Fruit fly (Drosophila melanogaster) whole organism, embryonic: Measurements from ENCODE around the gene CG34307.

Experiments used
- Asciz ChIP-seq: fragments of 200-800 bp; sonication (Bioruptor generic); optimal IDR thresholded peaks from 2 replicates; lab custom pipeline; 2017; ENCODE audit warnings: missing biosample characterization, mild to moderate bottlenecking, missing genetic modification characterization, missing genetic modification reagents
- Bgb ChIP-seq: fragments of 200-800 bp; sonication (Bioruptor generic); IDR thresholded peaks from 2 replicates; pipeline ENCODE4 v1.3.6; 2022; ENCODE audit warnings: missing biosample characterization, missing genetic modification characterization; ENCODE audit not compliant: partially characterized antibody
- CG13296 ChIP-seq: fragments of 200-800 bp; sonication (Bioruptor generic); optimal IDR thresholded peaks from 3 replicates; lab custom pipeline; 2018; ENCODE audit warnings: missing biosample characterization, mild to moderate bottlenecking, missing genetic modification characterization
- CG13424 ChIP-seq: fragments of 200-800 bp; sonication (Bioruptor generic); optimal IDR thresholded peaks from 2 replicates; lab custom pipeline; 2019; ENCODE audit warnings: missing biosample characterization, mild to moderate bottlenecking, missing genetic modification characterization, moderate library complexity
- CG15601 ChIP-seq: fragments of 200-800 bp; sonication (Bioruptor generic); optimal IDR thresholded peaks from 3 replicates; lab custom pipeline; 2019; ENCODE audit warnings: missing biosample characterization, mild to moderate bottlenecking, missing genetic modification characterization, moderate library complexity
- CG18619 ChIP-seq: fragments of 200-800 bp; sonication (Bioruptor generic); optimal IDR thresholded peaks from 3 replicates; lab custom pipeline; 2017; ENCODE audit warnings: missing biosample characterization, mild to moderate bottlenecking, missing genetic modification characterization
- CG30403 ChIP-seq: fragments of 200-800 bp; sonication (Bioruptor generic); optimal IDR thresholded peaks from 3 replicates; lab custom pipeline; 2016; ENCODE audit warnings: missing biosample characterization, missing genetic modification characterization
- CG33213 ChIP-seq: fragments of 200-800 bp; sonication (Bioruptor generic); optimal IDR thresholded peaks from 3 replicates; lab custom pipeline; 2016; ENCODE audit warnings: missing biosample characterization, missing genetic modification characterization
- CG3726 ChIP-seq: fragments of 200-800 bp; sonication (Bioruptor generic); IDR thresholded peaks from 3 replicates; pipeline ENCODE4, ENCODE4 v1.3.6; 2022; ENCODE audit warnings: missing biosample characterization, missing genetic modification characterization
- CG4360 ChIP-seq: fragments of 200-800 bp; sonication (Bioruptor generic); IDR thresholded peaks from 2 replicates; pipeline ENCODE4 v1.3.6; 2022; ENCODE audit warnings: missing biosample characterization, missing genetic modification characterization
- CG4424 ChIP-seq: fragments of 200-800 bp; sonication (Bioruptor generic); optimal IDR thresholded peaks from 3 replicates; lab custom pipeline; 2016; ENCODE audit warnings: missing biosample characterization, missing genetic modification characterization
- CG7928 ChIP-seq: fragments of 200-800 bp; sonication (Bioruptor generic); optimal IDR thresholded peaks from 2 replicates; lab custom pipeline; 2017; ENCODE audit warnings: missing biosample characterization, mild to moderate bottlenecking, missing genetic modification characterization
- CG7963 ChIP-seq: fragments of 200-800 bp; sonication (Bioruptor generic); IDR thresholded peaks from 3 replicates; pipeline ENCODE4 v1.3.6; 2022; ENCODE audit warnings: missing biosample characterization, missing genetic modification characterization; ENCODE audit not compliant: partially characterized antibody
- CG9817 ChIP-seq: fragments of 200-800 bp; sonication (Bioruptor generic); optimal IDR thresholded peaks from 2 replicates; lab custom pipeline; 2018; ENCODE audit warnings: missing biosample characterization, mild to moderate bottlenecking, missing genetic modification characterization, moderate library complexity
- CG9932 ChIP-seq: fragments of 200-800 bp; sonication (Bioruptor generic); IDR thresholded peaks from 2 replicates; pipeline ENCODE4 v1.3.6; 2022; ENCODE audit warnings: missing biosample characterization, missing genetic modification characterization
- CHES-1-like ChIP-seq: fragments of 200-800 bp; sonication (Bioruptor generic); optimal IDR thresholded peaks from 2 replicates; lab custom pipeline; 2016; ENCODE audit warnings: missing biosample characterization, missing genetic modification characterization
- CrebB ChIP-seq: fragments of 200-800 bp; sonication (Bioruptor generic); optimal IDR thresholded peaks from 3 replicates; lab custom pipeline; 2018; ENCODE audit warnings: missing biosample characterization, mild to moderate bottlenecking, missing genetic modification characterization
- Doc3 ChIP-seq: fragments of 200-800 bp; sonication (Bioruptor generic); IDR thresholded peaks from 3 replicates; pipeline ENCODE4 v1.3.6; 2022; ENCODE audit warnings: missing biosample characterization, missing genetic modification characterization; ENCODE audit not compliant: partially characterized antibody
- Ets97D ChIP-seq: fragments of 200-800 bp; sonication (Bioruptor generic); optimal IDR thresholded peaks from 3 replicates; lab custom pipeline; 2016; ENCODE audit warnings: missing biosample characterization, missing genetic modification characterization
- HLH3B ChIP-seq: fragments of 200-800 bp; sonication (Bioruptor generic); IDR thresholded peaks from 2 replicates; pipeline ENCODE4 v1.3.6; 2022; ENCODE audit warnings: missing biosample characterization, missing genetic modification characterization
- Hsf ChIP-seq: fragments of 200-800 bp; sonication (Bioruptor generic); optimal IDR thresholded peaks from 3 replicates; lab custom pipeline; 2016; ENCODE audit warnings: missing biosample characterization, missing genetic modification characterization
- Lhr ChIP-seq: fragments of 200-800 bp; sonication (Bioruptor generic); optimal IDR thresholded peaks from 3 replicates; lab custom pipeline; 2017; ENCODE audit warnings: mild to moderate bottlenecking, missing biosample characterization, missing genetic modification reagents, missing genetic modification characterization
- MESR4 ChIP-seq: fragments of 200-800 bp; sonication (Bioruptor generic); optimal IDR thresholded peaks from 2 replicates; lab custom pipeline; 2018; ENCODE audit warnings: missing biosample characterization, mild to moderate bottlenecking, missing genetic modification characterization, moderate library complexity
- Meics ChIP-seq: fragments of 200-800 bp; sonication (Bioruptor generic); optimal IDR thresholded peaks from 2 replicates; lab custom pipeline; 2017; ENCODE audit warnings: missing biosample characterization, mild to moderate bottlenecking, missing genetic modification characterization
- Nf-YC ChIP-seq: fragments of 200-800 bp; optimal IDR thresholded peaks from 3 replicates; lab custom pipeline; 2019; ENCODE audit warnings: missing biosample characterization, mild to moderate bottlenecking, missing genetic modification characterization, moderate library complexity
- Oli ChIP-seq: fragments of 200-800 bp; sonication (Bioruptor generic); optimal IDR thresholded peaks from 2 replicates; lab custom pipeline; 2018; ENCODE audit warnings: missing biosample characterization, mild to moderate bottlenecking, missing genetic modification characterization, moderate library complexity
- Sin3A ChIP-seq: fragments of >200 bp; optimal IDR thresholded peaks from 2 replicates; lab custom pipeline; 2018
- abd-A ChIP-seq: fragments of 200-800 bp; sonication (Bioruptor generic); optimal IDR thresholded peaks from 3 replicates; lab custom pipeline; 2019; ENCODE audit warnings: missing biosample characterization, mild to moderate bottlenecking, missing genetic modification characterization, moderate library complexity
- bigmax ChIP-seq: fragments of 200-800 bp; sonication (Bioruptor generic); optimal IDR thresholded peaks from 2 replicates; lab custom pipeline; 2018; ENCODE audit warnings: missing biosample characterization, mild to moderate bottlenecking, missing genetic modification characterization
- cato ChIP-seq: fragments of 200-800 bp; sonication (Bioruptor generic); optimal IDR thresholded peaks from 2 replicates; lab custom pipeline; 2016; ENCODE audit warnings: missing biosample characterization, missing genetic modification characterization, borderline replicate concordance
- crp ChIP-seq, 2 experiments: fragments of 200-800 bp; sonication (Bioruptor generic); optimal IDR thresholded peaks; 2 replicates in 1 of 2; 3 replicates in 1 of 2; lab custom pipeline; 2017; ENCODE audit warnings: missing biosample characterization in 2 of 2, missing genetic modification characterization in 2 of 2, mild to moderate bottlenecking in 1 of 2, moderate library complexity in 1 of 2
- fd102C ChIP-seq: fragments of 200-800 bp; sonication (Bioruptor generic); optimal IDR thresholded peaks from 2 replicates; lab custom pipeline; 2018; ENCODE audit warnings: missing biosample characterization, mild to moderate bottlenecking, missing genetic modification characterization, moderate library complexity
- h ChIP-seq: fragments of >200 bp; optimal IDR thresholded peaks from 2 replicates; lab custom pipeline; 2017
- inv ChIP-seq: fragments of 200-800 bp; sonication (Bioruptor generic); IDR thresholded peaks from 2 replicates; pipeline ENCODE4 v1.3.6; 2022; ENCODE audit warnings: missing biosample characterization, missing genetic modification characterization; ENCODE audit not compliant: partially characterized antibody
- jigr1 ChIP-seq: fragments of 200-800 bp; sonication (Bioruptor generic); IDR thresholded peaks from 3 replicates; pipeline ENCODE4 v1.3.6; 2022; ENCODE audit warnings: missing biosample characterization, missing genetic modification characterization
- nerfin-1 ChIP-seq: fragments of 200-800 bp; sonication (Bioruptor generic); optimal IDR thresholded peaks from 3 replicates; lab custom pipeline; 2019; ENCODE audit warnings: missing biosample characterization, mild to moderate bottlenecking, missing genetic modification characterization, moderate library complexity
- pita ChIP-seq: fragments of 200-800 bp; sonication (Bioruptor generic); optimal IDR thresholded peaks from 2 replicates; lab custom pipeline; 2017; ENCODE audit warnings: missing biosample characterization, mild to moderate bottlenecking, missing genetic modification characterization
- pnt ChIP-seq: fragments of 200-800 bp; sonication (Bioruptor generic); optimal IDR thresholded peaks from 3 replicates; lab custom pipeline; 2016; ENCODE audit warnings: missing biosample characterization, missing genetic modification characterization
- prd ChIP-seq, 3 experiments: fragments of >200 bp in 2 of 3; fragments of 200-800 bp in 1 of 3; sonication (Bioruptor generic) in 1 of 3; optimal IDR thresholded peaks in 2 of 3; IDR thresholded peaks in 1 of 3; 2 replicates in 2 of 3; 3 replicates in 1 of 3; pipeline versions ENCODE4 v1.3.6 to Lab custom; 2017 to 2022; ENCODE audit warnings: missing biosample characterization in 1 of 3, missing genetic modification characterization in 1 of 3
- schlank ChIP-seq: fragments of 200-800 bp; sonication (Bioruptor generic); optimal IDR thresholded peaks from 2 replicates; lab custom pipeline; 2018; ENCODE audit warnings: missing biosample characterization, mild to moderate bottlenecking, missing genetic modification characterization
- sens ChIP-seq: fragments of 200-800 bp; sonication (Bioruptor generic); peaks from one replicate; lab custom pipeline; 2016; ENCODE audit warnings: missing biosample characterization, missing genetic modification characterization
- stc ChIP-seq: fragments of 200-800 bp; sonication (Bioruptor generic); IDR thresholded peaks from 2 replicates; pipeline ENCODE4 v1.3.6; 2022; ENCODE audit warnings: missing biosample characterization, missing genetic modification characterization
- stwl ChIP-seq: fragments of 200-800 bp; sonication (Bioruptor generic); optimal IDR thresholded peaks from 3 replicates; lab custom pipeline; 2018; ENCODE audit warnings: missing biosample characterization, mild to moderate bottlenecking, missing genetic modification characterization, moderate library complexity
- sug ChIP-seq: fragments of 200-800 bp; optimal IDR thresholded peaks from 2 replicates; lab custom pipeline; 2019; ENCODE audit warnings: missing biosample characterization, mild to moderate bottlenecking, missing genetic modification characterization, moderate library complexity
- trem ChIP-seq: fragments of 200-800 bp; optimal IDR thresholded peaks from 3 replicates; lab custom pipeline; 2019; ENCODE audit warnings: missing biosample characterization, mild to moderate bottlenecking, missing genetic modification characterization, moderate library complexity
- yki ChIP-seq: fragments of >200 bp; optimal IDR thresholded peaks from 3 replicates; lab custom pipeline; 2018

The CG34307 gene

DNA sequence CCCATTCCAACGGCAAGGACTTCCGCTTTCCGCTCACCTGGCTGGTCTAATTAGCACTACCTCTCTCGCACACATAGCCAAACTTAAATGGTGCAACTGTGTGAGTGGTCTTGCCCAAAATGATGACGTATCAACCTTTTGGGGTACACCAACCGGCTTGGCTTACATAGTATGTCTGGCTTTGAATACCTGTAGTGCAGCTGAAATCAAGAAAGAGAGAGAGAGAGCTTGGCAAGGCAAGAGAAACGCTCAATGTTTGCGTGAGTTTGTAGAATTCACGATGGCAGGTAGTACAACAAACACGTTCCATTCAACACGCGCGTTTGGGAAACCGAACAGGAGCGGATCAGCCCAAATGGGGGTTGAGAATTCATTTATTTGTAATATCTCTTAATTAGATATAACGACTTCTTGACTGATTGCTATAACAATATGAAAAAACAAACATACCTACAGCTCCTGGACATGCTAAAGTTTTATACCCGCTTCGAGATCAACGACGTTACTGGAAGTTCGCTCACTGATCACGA, 9.3 kb upstream of the CG34307 start (continued):
- TF ChIP-seq Lhr (GFP tag; lab: Kevin White, UChicago) (no peak), CG3726 (GFP tag; lab: Robert Waterston, UW) (no peak), Oli (tag; lab: Kevin White, UChicago) (peak; percentile 32), stwl (tag; lab: Kevin White, UChicago) (no peak), CG13424 (tag; lab: Kevin White, UChicago) (no peak), CG30403 (peak; percentile 35), yki (lab: Kevin White, UChicago) (no peak), MESR4 (GFP tag; lab: Kevin White, UChicago) (no peak), CG7928 (no peak), trem (tag; lab: Kevin White, UChicago) (no peak), CG18619 (GFP tag; lab: Kevin White, UChicago) (no peak), CrebB (tag; lab: Kevin White, UChicago) (no peak), CG13296 (GFP tag; lab: Kevin White, UChicago) (no peak), stc (GFP tag; lab: Robert Waterston, UW) (no peak), CG33213 (GFP tag; lab: Kevin White, UChicago) (no peak), Hsf (GFP tag; lab: Kevin White, UChicago) (no peak), Asciz (GFP tag; lab: Kevin White, UChicago) (no peak), nerfin-1 (tag; lab: Kevin White, UChicago) (peak; percentile 15), schlank (tag; lab: Kevin White, UChicago) (no peak), CG9817 (tag; lab: Kevin White, UChicago) (no peak), Ets97D (no peak), pita (GFP tag; lab: Kevin White, UChicago) (no peak), CG7963 (GFP tag; lab: Robert Waterston, UW) (peak; percentile 38; the same call in 1 of the 3 replicates), HLH3B (no peak), Nf-YC (no peak), jigr1 (GFP tag; lab: Robert Waterston, UW) (no peak), CG9932 (peak; percentile 37; the same call in 1 of the 2 replicates), inv (GFP tag; lab: Robert Waterston, UW) (peak; percentile 10; the same call in 1 of the 2 replicates), CG4424 (peak; percentile 8), CHES-1-like (GFP tag; lab: Kevin White, UChicago) (no peak), pnt (no peak), Meics (GFP tag; lab: Kevin White, UChicago) (peak; percentile 11), Bgb (GFP tag; lab: Robert Waterston, UW) (peak; percentile 52), cato (GFP tag; lab: Kevin White, UChicago) (no peak), sug (no peak), h (lab: Kevin White, UChicago) (no peak), prd (optimal IDR thresholded peaks at IDR 0.05; lab: Kevin White, UChicago) (no peak), prd (GFP tag; IDR thresholded peaks at IDR 0.05; lab: Robert Waterston, UW) (peak; percentile 33; the same call in 1 of the 3 replicates), bigmax (GFP tag; lab: Kevin White, UChicago) (no peak), sens (peak; percentile 90), fd102C (GFP tag; lab: Kevin White, UChicago) (no peak), Sin3A (lab: Kevin White, UChicago) (no peak), Doc3 (0 out of 3 replicates have a peak, but pooled peaks have one; percentile 19), crp (GFP tag; optimal IDR thresholded peaks at IDR 0.05; lab: Kevin White, UChicago) (no peak), CG4360 (GFP tag; lab: Robert Waterston, UW) (peak; percentile 75), abd-A (tag; lab: Kevin White, UChicago) (no peak), CG15601 (tag; lab: Kevin White, UChicago) (peak; percentile 30)
